Fruit fly (Drosophila melanogaster) whole organism, embryonic: ENCODE measurements around the gene CG15894.

Experiments
- B-H2 ChIP-seq: fragments of 200-800 bp; sonication (Bioruptor generic); optimal IDR thresholded peaks from 2 replicates; lab custom pipeline; 2018; ENCODE audit warnings: missing biosample characterization, mild to moderate bottlenecking, missing genetic modification characterization
- BEAF-32 ChIP-seq: fragments of 200-800 bp; sonication (Bioruptor generic); optimal IDR thresholded peaks from 3 replicates; lab custom pipeline; 2017; ENCODE audit warnings: missing biosample characterization, missing genetic modification characterization, mild to moderate bottlenecking, moderate library complexity, missing genetic modification reagents
- CG10543 ChIP-seq: fragments of 200-800 bp; sonication (Bioruptor generic); optimal IDR thresholded peaks from 3 replicates; lab custom pipeline; 2017; ENCODE audit warnings: missing biosample characterization, mild to moderate bottlenecking, missing genetic modification characterization, moderate library complexity
- CG11398 ChIP-seq: fragments of 200-800 bp; sonication (Bioruptor generic); optimal IDR thresholded peaks from 2 replicates; lab custom pipeline; 2016; ENCODE audit warnings: missing biosample characterization, missing genetic modification characterization
- CG12219 ChIP-seq: fragments of 200-800 bp; sonication (Bioruptor generic); optimal IDR thresholded peaks from 3 replicates; lab custom pipeline; 2018; ENCODE audit warnings: missing biosample characterization, mild to moderate bottlenecking, missing genetic modification characterization
- CG12942 ChIP-seq: fragments of 200-800 bp; sonication (Bioruptor generic); optimal IDR thresholded peaks from 3 replicates; lab custom pipeline; 2016; ENCODE audit warnings: missing biosample characterization, missing genetic modification characterization
- CG15601 ChIP-seq: fragments of 200-800 bp; sonication (Bioruptor generic); optimal IDR thresholded peaks from 3 replicates; lab custom pipeline; 2019; ENCODE audit warnings: missing biosample characterization, mild to moderate bottlenecking, missing genetic modification characterization, moderate library complexity
- CG15696 ChIP-seq: fragments of 200-800 bp; sonication (Bioruptor generic); optimal IDR thresholded peaks from 2 replicates; lab custom pipeline; 2019; ENCODE audit warnings: missing biosample characterization, mild to moderate bottlenecking, missing genetic modification characterization, moderate library complexity
- CG16779 ChIP-seq: fragments of 200-800 bp; sonication (Bioruptor generic); IDR thresholded peaks from 2 replicates; pipeline ENCODE4 v1.3.6; 2022; ENCODE audit warnings: missing biosample characterization, missing genetic modification characterization
- CG1832 ChIP-seq: fragments of 200-800 bp; sonication (Bioruptor generic); optimal IDR thresholded peaks from 2 replicates; lab custom pipeline; 2017; ENCODE audit warnings: missing biosample characterization, mild to moderate bottlenecking, missing genetic modification characterization, inconsistent platforms
- CG18476 ChIP-seq: fragments of 200-800 bp; sonication (Bioruptor generic); optimal IDR thresholded peaks from 2 replicates; lab custom pipeline; 2016; ENCODE audit warnings: missing biosample characterization, mild to moderate bottlenecking, missing genetic modification characterization
- CG18599 ChIP-seq: fragments of 200-800 bp; sonication (Bioruptor generic); optimal IDR thresholded peaks from 3 replicates; lab custom pipeline; 2017; ENCODE audit warnings: missing biosample characterization, missing genetic modification characterization, mild to moderate bottlenecking, moderate library complexity, missing genetic modification reagents
- CG2678 ChIP-seq: fragments of 200-800 bp; sonication (Bioruptor generic); optimal IDR thresholded peaks from 3 replicates; lab custom pipeline; 2019; ENCODE audit warnings: missing biosample characterization, mild to moderate bottlenecking, missing genetic modification characterization, moderate library complexity
- CG2875 ChIP-seq: fragments of 200-800 bp; sonication (Bioruptor generic); optimal IDR thresholded peaks from 2 replicates; lab custom pipeline; 2017; ENCODE audit warnings: missing biosample characterization, mild to moderate bottlenecking, missing genetic modification characterization, missing genetic modification reagents
- CG34422 ChIP-seq: fragments of 200-800 bp; sonication (Bioruptor generic); IDR thresholded peaks from 3 replicates; pipeline ENCODE4 v1.3.6; 2022; ENCODE audit warnings: missing biosample characterization, missing genetic modification characterization
- CG4360 ChIP-seq: fragments of 200-800 bp; sonication (Bioruptor generic); IDR thresholded peaks from 2 replicates; pipeline ENCODE4 v1.3.6; 2022; ENCODE audit warnings: missing biosample characterization, missing genetic modification characterization
- CG4424 ChIP-seq: fragments of 200-800 bp; sonication (Bioruptor generic); optimal IDR thresholded peaks from 3 replicates; lab custom pipeline; 2016; ENCODE audit warnings: missing biosample characterization, missing genetic modification characterization
- CG6689 ChIP-seq: fragments of 200-800 bp; sonication (Bioruptor generic); IDR thresholded peaks from 2 replicates; pipeline ENCODE4 v1.3.6; 2022; ENCODE audit warnings: missing biosample characterization, missing genetic modification characterization
- CG6854 ChIP-seq: fragments of 200-800 bp; sonication (Bioruptor generic); optimal IDR thresholded peaks from 3 replicates; lab custom pipeline; 2017; ENCODE audit warnings: missing biosample characterization, mild to moderate bottlenecking, missing genetic modification characterization
- CG7271 ChIP-seq: fragments of 200-800 bp; sonication (Bioruptor generic); optimal IDR thresholded peaks from 2 replicates; lab custom pipeline; 2018; ENCODE audit warnings: missing biosample characterization, mild to moderate bottlenecking, missing genetic modification characterization, moderate library complexity
- CG7556 ChIP-seq: fragments of 200-800 bp; sonication (Bioruptor generic); optimal IDR thresholded peaks from 2 replicates; lab custom pipeline; 2017; ENCODE audit warnings: missing biosample characterization, mild to moderate bottlenecking, missing genetic modification characterization
- CG7839 ChIP-seq: fragments of 200-800 bp; sonication (Bioruptor generic); optimal IDR thresholded peaks from 3 replicates; lab custom pipeline; 2018; ENCODE audit warnings: missing biosample characterization, mild to moderate bottlenecking, missing genetic modification characterization, moderate library complexity
- CG8765 ChIP-seq: fragments of 200-800 bp; sonication (Bioruptor generic); IDR thresholded peaks from 2 replicates; pipeline ENCODE4 v1.3.6; 2022; ENCODE audit warnings: missing biosample characterization, missing genetic modification characterization
- CG9932 ChIP-seq: fragments of 200-800 bp; sonication (Bioruptor generic); IDR thresholded peaks from 2 replicates; pipeline ENCODE4 v1.3.6; 2022; ENCODE audit warnings: missing biosample characterization, missing genetic modification characterization
- CHES-1-like ChIP-seq: fragments of 200-800 bp; sonication (Bioruptor generic); optimal IDR thresholded peaks from 2 replicates; lab custom pipeline; 2016; ENCODE audit warnings: missing biosample characterization, missing genetic modification characterization
- Camta ChIP-seq: fragments of 200-800 bp; sonication (Bioruptor generic); optimal IDR thresholded peaks from 2 replicates; lab custom pipeline; 2016; ENCODE audit warnings: missing biosample characterization, missing genetic modification characterization
- Fer3 ChIP-seq: fragments of 200-800 bp; sonication (Bioruptor generic); optimal IDR thresholded peaks from 2 replicates; lab custom pipeline; 2018; ENCODE audit warnings: missing biosample characterization, mild to moderate bottlenecking, missing genetic modification characterization, moderate library complexity
- Hand ChIP-seq: fragments of 200-800 bp; sonication (Bioruptor generic); optimal IDR thresholded peaks from 2 replicates; lab custom pipeline; 2017; ENCODE audit warnings: mild to moderate bottlenecking, missing biosample characterization, missing genetic modification reagents, missing genetic modification characterization
- Hmx ChIP-seq: fragments of 200-800 bp; sonication (Bioruptor generic); optimal IDR thresholded peaks from 2 replicates; lab custom pipeline; 2016; ENCODE audit warnings: missing biosample characterization, missing genetic modification characterization
- Hr78 ChIP-seq, 2 experiments: fragments of 200-800 bp in 1 of 2; fragments of >200 bp in 1 of 2; sonication (Bioruptor generic) in 1 of 2; optimal IDR thresholded peaks; 2 replicates each; lab custom pipeline; 2017 to 2019; ENCODE audit warnings: missing biosample characterization in 2 of 2, missing genetic modification characterization in 2 of 2, mild to moderate bottlenecking in 1 of 2, moderate library complexity in 1 of 2
- Max ChIP-seq: fragments of 200-800 bp; sonication (Bioruptor generic); optimal IDR thresholded peaks from 2 replicates; lab custom pipeline; 2016; ENCODE audit warnings: missing biosample characterization, mild to moderate bottlenecking, missing genetic modification characterization
- Meics ChIP-seq: fragments of 200-800 bp; sonication (Bioruptor generic); optimal IDR thresholded peaks from 2 replicates; lab custom pipeline; 2017; ENCODE audit warnings: missing biosample characterization, mild to moderate bottlenecking, missing genetic modification characterization
- Nf-YB ChIP-seq: fragments of 200-800 bp; sonication (Bioruptor generic); optimal IDR thresholded peaks from 3 replicates; lab custom pipeline; 2019; ENCODE audit warnings: missing biosample characterization, mild to moderate bottlenecking, missing genetic modification characterization, moderate library complexity
- Optix ChIP-seq: fragments of 200-800 bp; sonication (Bioruptor generic); IDR thresholded peaks from 3 replicates; pipeline ENCODE4 v1.3.6; 2022; ENCODE audit warnings: missing biosample characterization, missing genetic modification characterization
- Sox100B ChIP-seq: fragments of 200-800 bp; sonication (Bioruptor generic); optimal IDR thresholded peaks from 3 replicates; lab custom pipeline; 2018; ENCODE audit warnings: missing biosample characterization, mild to moderate bottlenecking, missing genetic modification characterization
- az2 ChIP-seq: fragments of 200-800 bp; sonication (Bioruptor generic); optimal IDR thresholded peaks from 3 replicates; lab custom pipeline; 2016; ENCODE audit warnings: missing biosample characterization, missing genetic modification characterization
- dmrt99B ChIP-seq: fragments of 200-800 bp; sonication (Bioruptor generic); optimal IDR thresholded peaks from 2 replicates; lab custom pipeline; 2018; ENCODE audit warnings: missing biosample characterization, mild to moderate bottlenecking, missing genetic modification characterization, moderate library complexity
- insv ChIP-seq, 2 experiments: fragments of 200-800 bp; sonication (Bioruptor generic); optimal IDR thresholded peaks; 3 replicates each; lab custom pipeline; 2016 to 2018; ENCODE audit warnings: missing biosample characterization in 2 of 2, missing genetic modification characterization in 2 of 2
- lab ChIP-seq: fragments of 200-800 bp; sonication (Bioruptor generic); optimal IDR thresholded peaks from 3 replicates; lab custom pipeline; 2017; ENCODE audit warnings: missing biosample characterization, missing genetic modification characterization, mild to moderate bottlenecking, moderate library complexity, missing genetic modification reagents
- lov ChIP-seq, 2 experiments: fragments of 200-800 bp in 1 of 2; fragments of >200 bp in 1 of 2; sonication (Bioruptor generic) in 1 of 2; IDR thresholded peaks in 1 of 2; optimal IDR thresholded peaks in 1 of 2; 2 replicates in 1 of 2; 3 replicates in 1 of 2; pipeline versions ENCODE4 v1.3.6 to Lab custom; 2017 to 2022; ENCODE audit warnings: missing biosample characterization in 1 of 2, missing genetic modification characterization in 1 of 2
- mam ChIP-seq: fragments of 200-800 bp; sonication (Bioruptor generic); optimal IDR thresholded peaks from 3 replicates; lab custom pipeline; 2016; ENCODE audit warnings: missing biosample characterization, missing genetic modification characterization
- mirr ChIP-seq: fragments of 200-800 bp; sonication (Bioruptor generic); optimal IDR thresholded peaks from 3 replicates; lab custom pipeline; 2018; ENCODE audit warnings: missing biosample characterization, mild to moderate bottlenecking, missing genetic modification characterization
- nerfin-2 ChIP-seq: fragments of 200-800 bp; sonication (Bioruptor generic); IDR thresholded peaks from 2 replicates; pipeline ENCODE4 v1.3.6; 2022; ENCODE audit warnings: missing biosample characterization, missing genetic modification characterization; ENCODE audit not compliant: partially characterized antibody
- pho ChIP-seq: fragments of 200-800 bp; sonication (Bioruptor generic); optimal IDR thresholded peaks from 2 replicates; lab custom pipeline; 2016; ENCODE audit warnings: missing biosample characterization, missing genetic modification characterization
- phol ChIP-seq: fragments of 200-800 bp; sonication (Bioruptor generic); optimal IDR thresholded peaks from 3 replicates; lab custom pipeline; 2018; ENCODE audit warnings: missing biosample characterization, mild to moderate bottlenecking, missing genetic modification characterization, moderate library complexity
- row ChIP-seq: fragments of 200-800 bp; sonication (Bioruptor generic); IDR thresholded peaks from 3 replicates; pipeline ENCODE4 v1.3.6; 2022; ENCODE audit warnings: missing biosample characterization, missing genetic modification characterization
- sens ChIP-seq: fragments of 200-800 bp; sonication (Bioruptor generic); peaks from one replicate; lab custom pipeline; 2016; ENCODE audit warnings: missing biosample characterization, missing genetic modification characterization
- tap ChIP-seq: fragments of 200-800 bp; optimal IDR thresholded peaks from 3 replicates; lab custom pipeline; 2019; ENCODE audit warnings: missing biosample characterization, mild to moderate bottlenecking, missing genetic modification characterization, moderate library complexity
- unpg ChIP-seq: fragments of 200-800 bp; sonication (Bioruptor generic); optimal IDR thresholded peaks from 3 replicates; lab custom pipeline; 2018; ENCODE audit warnings: missing biosample characterization, mild to moderate bottlenecking, missing genetic modification characterization, moderate library complexity
- vfl ChIP-seq: fragments of 200-800 bp; sonication (Bioruptor generic); optimal IDR thresholded peaks from 2 replicates; lab custom pipeline; 2016; ENCODE audit warnings: missing biosample characterization, missing genetic modification characterization

Gene CG15894

DNA sequence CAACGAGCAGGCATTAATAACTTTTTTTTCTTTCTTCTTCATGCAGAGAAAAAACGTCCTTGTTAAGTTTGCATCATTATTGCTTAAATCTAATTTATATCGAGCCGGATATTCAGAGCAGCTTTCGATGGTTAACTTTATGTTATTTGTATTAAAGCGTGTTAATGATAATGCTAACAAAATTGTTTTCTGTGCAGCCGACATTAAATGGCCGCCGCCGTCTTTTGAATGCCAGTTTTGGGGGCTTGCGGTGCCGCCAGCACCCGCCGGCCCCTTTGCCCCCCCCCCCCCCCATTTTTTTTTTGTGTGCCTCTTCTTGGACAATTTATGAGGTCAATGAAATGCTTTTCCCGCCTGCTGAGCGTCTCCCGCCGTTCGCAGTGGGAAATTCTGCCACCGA, 2.5 kb downstream of the CG15894 start (continued):
- no peak for TF ChIP-seq B-H2 (GFP tag; lab: Kevin White, UChicago)
- no peak for TF ChIP-seq CG11398 (GFP tag; lab: Kevin White, UChicago)
- no peak for TF ChIP-seq Camta
- no peak for TF ChIP-seq CG15696
- no peak for TF ChIP-seq lov (optimal IDR thresholded peaks at IDR 0.05; lab: Kevin White, UChicago)
- TF ChIP-seq lov (GFP tag; IDR thresholded peaks at IDR 0.05; lab: Robert Waterston, UW) = no peak
- TF ChIP-seq sens (GFP tag; lab: Kevin White, UChicago) = peak; percentile 71
- peak; percentile 49 for TF ChIP-seq lab
- TF ChIP-seq dmrt99B (tag; lab: Kevin White, UChicago) = peak; percentile 52
- peak; percentile 34 for TF ChIP-seq CG7839 (tag; lab: Kevin White, UChicago)
- TF ChIP-seq Nf-YB = no peak
- no peak for TF ChIP-seq CG8765
- no peak for TF ChIP-seq CG16779 (GFP tag; lab: Robert Waterston, UW)
- TF ChIP-seq CG7556 (GFP tag; lab: Kevin White, UChicago) = peak; percentile 18
- no peak for TF ChIP-seq Optix (GFP tag; lab: Robert Waterston, UW)
- no peak for TF ChIP-seq Hand (GFP tag; lab: Kevin White, UChicago)
- TF ChIP-seq CG18476 (GFP tag; lab: Kevin White, UChicago) = no peak
- TF ChIP-seq CG15601 (tag; lab: Kevin White, UChicago) = no peak
- TF ChIP-seq CG6854 (GFP tag; lab: Kevin White, UChicago) = no peak
- TF ChIP-seq CG12942 (GFP tag; lab: Kevin White, UChicago) = no peak
- TF ChIP-seq pho (GFP tag; lab: Kevin White, UChicago) = no peak
- TF ChIP-seq CHES-1-like (GFP tag; lab: Kevin White, UChicago) = no peak
- TF ChIP-seq CG34422 (GFP tag; lab: Robert Waterston, UW) = no peak
- TF ChIP-seq phol (tag; lab: Kevin White, UChicago) = peak; percentile 2
- TF ChIP-seq Hr78 (GFP tag; optimal IDR thresholded peaks at IDR 0.05; lab: Kevin White, UChicago) = no peak
- TF ChIP-seq insv (GFP tag; optimal IDR thresholded peaks at IDR 0.05; lab: Kevin White, UChicago) = no peak
- TF ChIP-seq unpg = peak; percentile 34
- no peak for TF ChIP-seq CG9932 (GFP tag; lab: Robert Waterston, UW)
- TF ChIP-seq CG4424 (GFP tag; lab: Kevin White, UChicago) = no peak
- TF ChIP-seq nerfin-2 (GFP tag; lab: Robert Waterston, UW) = no peak
- TF ChIP-seq az2 (GFP tag; lab: Kevin White, UChicago) = no peak
- TF ChIP-seq BEAF-32 (GFP tag; lab: Kevin White, UChicago) = no peak
- TF ChIP-seq CG7271 (tag; lab: Kevin White, UChicago) = no peak
- no peak for TF ChIP-seq Sox100B (GFP tag; lab: Kevin White, UChicago)
- no peak for TF ChIP-seq Fer3 (tag; lab: Kevin White, UChicago)
- no peak for TF ChIP-seq CG2875 (GFP tag; lab: Kevin White, UChicago)
- TF ChIP-seq CG18599 (GFP tag; lab: Kevin White, UChicago) = peak; percentile 61
- TF ChIP-seq row (GFP tag; lab: Robert Waterston, UW) = peak; percentile 54
- TF ChIP-seq Max (GFP tag; lab: Kevin White, UChicago) = no peak
- no peak for TF ChIP-seq CG4360
- TF ChIP-seq tap = no peak
- no peak for TF ChIP-seq vfl
- no peak for TF ChIP-seq mirr (GFP tag; lab: Kevin White, UChicago)
- TF ChIP-seq CG2678 (tag; lab: Kevin White, UChicago) = peak; percentile 36
- TF ChIP-seq CG1832 (GFP tag; lab: Kevin White, UChicago) = no peak
- no peak for TF ChIP-seq CG10543 (GFP tag; lab: Kevin White, UChicago)
- TF ChIP-seq Meics = peak; percentile 15
- TF ChIP-seq CG6689 = peak; percentile 27; the same call in 1 of the 2 replicates
- TF ChIP-seq CG12219 (GFP tag; lab: Kevin White, UChicago) = no peak
- no peak for TF ChIP-seq mam (GFP tag; lab: Kevin White, UChicago)
- TF ChIP-seq Hmx (GFP tag; lab: Kevin White, UChicago) = no peak
